Worm (Caenorhabditis elegans) whole organism, late embryonic: Measurements from ENCODE around the gene dhs-28.

Experiments
- C08G9.2 ChIP-seq: sonication (generic microtip); optimal IDR thresholded peaks from 2 replicates; lab custom pipeline; 2016; ENCODE audit warnings: mild to moderate bottlenecking, missing genetic modification characterization, moderate library complexity, missing compliant biosample characterization
- F13H6.1 ChIP-seq: sonication (generic microtip); optimal IDR thresholded peaks from 2 replicates; lab custom pipeline; 2016; ENCODE audit warnings: missing genetic modification characterization, missing compliant biosample characterization
- K02D7.2 ChIP-seq: sonication (generic microtip); optimal IDR thresholded peaks from 2 replicates; lab custom pipeline; 2017; ENCODE audit warnings: mild to moderate bottlenecking, missing genetic modification characterization, missing compliant biosample characterization
- K09A11.1 ChIP-seq: sonication (generic microtip); optimal IDR thresholded peaks from 2 replicates; lab custom pipeline; 2017; ENCODE audit warnings: antibody characterized with exemption, mild to moderate bottlenecking, missing genetic modification characterization, missing compliant biosample characterization; ENCODE audit not compliant: insufficient read depth
- Y22D7AL.16 ChIP-seq: sonication (generic microtip); optimal IDR thresholded peaks from 2 replicates; lab custom pipeline; 2016; ENCODE audit warnings: missing genetic modification characterization, missing compliant biosample characterization
- ama-1 ChIP-seq: fragments of 150-350 bp; optimal IDR thresholded peaks from 2 replicates; lab custom pipeline; 2014
- ceh-14 ChIP-seq: sonication (generic microtip); optimal IDR thresholded peaks from 2 replicates; lab custom pipeline; 2016; ENCODE audit warnings: missing genotype, missing genetic modification characterization, missing compliant biosample characterization
- ceh-18 ChIP-seq: sonication (generic microtip); optimal IDR thresholded peaks from 2 replicates; lab custom pipeline; 2016; ENCODE audit warnings: missing genetic modification characterization, missing compliant biosample characterization
- ceh-19 ChIP-seq: fragments of 200-800 bp; sonication (Bioruptor generic); optimal IDR thresholded peaks from 2 replicates; lab custom pipeline; 2018; ENCODE audit warnings: mild to moderate bottlenecking, missing genetic modification characterization, missing compliant biosample characterization
- ceh-30 ChIP-seq: fragments of 150-350 bp; optimal IDR thresholded peaks from 2 replicates; lab custom pipeline; 2014; ENCODE audit warnings: missing biosample characterization, missing genetic modification characterization
- ceh-34 ChIP-seq: sonication (generic microtip); optimal IDR thresholded peaks from 2 replicates; lab custom pipeline; 2016; ENCODE audit warnings: mild to moderate bottlenecking, missing genetic modification characterization, missing compliant biosample characterization
- ceh-45 ChIP-seq: fragments of 200-800 bp; sonication (Bioruptor generic); IDR thresholded peaks from 2 replicates; pipeline ENCODE4 v1.3.6; 2022; ENCODE audit warnings: missing genetic modification reagents, missing genetic modification characterization, missing compliant biosample characterization
- che-1 ChIP-seq: sonication (generic microtip); optimal IDR thresholded peaks from 2 replicates; lab custom pipeline; 2016; ENCODE audit warnings: mild to moderate bottlenecking, missing genetic modification characterization, missing compliant biosample characterization
- dve-1 ChIP-seq: sonication (generic microtip); optimal IDR thresholded peaks from 2 replicates; lab custom pipeline; 2017; ENCODE audit warnings: antibody characterized with exemption, mild to moderate bottlenecking, missing genetic modification characterization, missing compliant biosample characterization
- elt-2 ChIP-seq: sonication (generic microtip); optimal IDR thresholded peaks from 2 replicates; lab custom pipeline; 2016; ENCODE audit warnings: missing genetic modification reagents, missing genetic modification characterization, missing compliant biosample characterization
- elt-4 ChIP-seq: sonication (generic microtip); optimal IDR thresholded peaks from 2 replicates; lab custom pipeline; 2016; ENCODE audit warnings: missing genetic modification characterization, missing compliant biosample characterization
- ets-4 ChIP-seq: sonication (generic microtip); optimal IDR thresholded peaks from 2 replicates; lab custom pipeline; 2016; ENCODE audit warnings: missing genetic modification characterization, missing compliant biosample characterization
- fkh-10 ChIP-seq: fragments of 150-350 bp; optimal IDR thresholded peaks from 2 replicates; lab custom pipeline; 2014; ENCODE audit warnings: missing biosample characterization, missing genetic modification reagents, missing genetic modification characterization
- hlh-15 ChIP-seq: sonication (generic microtip); optimal IDR thresholded peaks from 2 replicates; lab custom pipeline; 2016; ENCODE audit warnings: missing genetic modification characterization, missing compliant biosample characterization
- hlh-6 ChIP-seq: sonication (generic microtip); optimal IDR thresholded peaks from 2 replicates; lab custom pipeline; 2016; ENCODE audit warnings: missing genotype, missing genetic modification characterization, missing compliant biosample characterization
- madf-2 ChIP-seq: sonication (generic microtip); optimal IDR thresholded peaks from 2 replicates; lab custom pipeline; 2017; ENCODE audit warnings: missing genetic modification characterization, missing compliant biosample characterization
- nfya-1 ChIP-seq: sonication (generic microtip); optimal IDR thresholded peaks from 2 replicates; lab custom pipeline; 2017; ENCODE audit warnings: missing genetic modification characterization, mild to moderate bottlenecking, missing compliant biosample characterization, antibody characterized with exemption, moderate library complexity
- nhr-11 ChIP-seq: fragments of 150-350 bp; optimal IDR thresholded peaks from 2 replicates; lab custom pipeline; 2014; ENCODE audit warnings: missing biosample characterization, missing genetic modification characterization
- npax-4 ChIP-seq: sonication (generic microtip); optimal IDR thresholded peaks from 2 replicates; lab custom pipeline; 2016; ENCODE audit warnings: missing genetic modification characterization, missing compliant biosample characterization
- odd-2 ChIP-seq: sonication (generic microtip); optimal IDR thresholded peaks from 2 replicates; lab custom pipeline; 2017; ENCODE audit warnings: antibody characterized with exemption, mild to moderate bottlenecking, missing genetic modification characterization, missing compliant biosample characterization
- pat-9 ChIP-seq: fragments of 200-800 bp; sonication (Bioruptor generic); optimal IDR thresholded peaks from 2 replicates; lab custom pipeline; 2018; ENCODE audit warnings: mild to moderate bottlenecking, missing genetic modification characterization, moderate library complexity, missing compliant biosample characterization
- pax-1 ChIP-seq: fragments of 150-350 bp; optimal IDR thresholded peaks from 2 replicates; lab custom pipeline; 2014; ENCODE audit warnings: missing biosample characterization, missing genetic modification characterization
- pha-2 ChIP-seq: sonication (generic microtip); optimal IDR thresholded peaks from 2 replicates; lab custom pipeline; 2017; ENCODE audit warnings: mild to moderate bottlenecking, missing genetic modification characterization, missing compliant biosample characterization
- rnt-1 ChIP-seq: sonication (generic microtip); optimal IDR thresholded peaks from 2 replicates; lab custom pipeline; 2016; ENCODE audit warnings: missing genetic modification characterization, missing compliant biosample characterization
- syd-9 ChIP-seq: sonication (generic microtip); optimal IDR thresholded peaks from 2 replicates; lab custom pipeline; 2016; ENCODE audit warnings: mild to moderate bottlenecking, missing genetic modification characterization, moderate library complexity, missing compliant biosample characterization
- unc-3 ChIP-seq, 2 experiments: fragments of 200-800 bp in 1 of 2; sonication (Bioruptor generic) in 1 of 2; sonication (generic microtip) in 1 of 2; conservative IDR thresholded peaks in 1 of 2; optimal IDR thresholded peaks in 1 of 2; 2 replicates each; pipeline versions ENCODE4 v1.3.6 to Lab custom; 2016 to 2022; ENCODE audit warnings: missing compliant biosample characterization in 2 of 2, missing genetic modification characterization in 2 of 2, missing genetic modification reagents in 1 of 2
- unc-42 ChIP-seq: sonication (generic microtip); optimal IDR thresholded peaks from 2 replicates; lab custom pipeline; 2016; ENCODE audit warnings: missing genotype, missing genetic modification characterization, missing compliant biosample characterization
- zip-5 ChIP-seq: sonication (generic microtip); optimal IDR thresholded peaks from 2 replicates; lab custom pipeline; 2016; ENCODE audit warnings: missing genetic modification characterization, missing compliant biosample characterization

The dhs-28 gene

ce11 chrX:6844394-6845072, 26.3 kb downstream of the dhs-28 start, which contains the start of gene C53B7.3:
Gene C53B7.3, plus strand, starts transcription at chrX:6844755.
- TF ChIP-seq odd-2 (tag; lab: Kevin White, UChicago) = no peak
- TF ChIP-seq elt-2 (tag; lab: Kevin White, UChicago) = no peak
- TF ChIP-seq ets-4 (tag; lab: Kevin White, UChicago) = no peak

- TF ChIP-seq ceh-30 (tag; lab: Kevin White, UChicago) (no peak), npax-4 (tag; lab: Kevin White, UChicago) (no peak), pat-9 (tag; lab: Kevin White, UChicago) (no peak), K02D7.2 (tag; lab: Kevin White, UChicago) (no peak), fkh-10 (GFP tag; lab: Kevin White, UChicago) (no peak), pha-2 (tag; lab: Kevin White, UChicago) (no peak), syd-9 (tag; lab: Kevin White, UChicago) (no peak), Y22D7AL.16 (tag; lab: Kevin White, UChicago) (no peak), ceh-14 (tag; lab: Kevin White, UChicago) (no peak), elt-2 (tag; lab: Kevin White, UChicago) (no peak), che-1 (tag; lab: Kevin White, UChicago) (no peak), nfya-1 (no peak), ama-1 (lab: Kevin White, UChicago) (no peak), ceh-18 (tag; lab: Kevin White, UChicago) (no peak), rnt-1 (tag; lab: Kevin White, UChicago) (no peak), nhr-11 (tag; lab: Kevin White, UChicago) (no peak), ceh-45 (GFP tag; lab: Robert Waterston, UW) (no peak), elt-4 (tag; lab: Kevin White, UChicago) (no peak), hlh-6 (no peak)
Measured at ce11 chrX:6845934-6846333, 27.7 kb downstream of the dhs-28 start, which contains the start of gene C53B7.2. Gene C53B7.2, plus strand, starts transcription at chrX:6846234.

ce11 chrX:6848596-6848995, 30.4 kb downstream of the dhs-28 start:
- TF ChIP-seq zip-5 (no peak), F13H6.1 (tag; lab: Kevin White, UChicago) (no peak), Y22D7AL.16 (tag; lab: Kevin White, UChicago) (no peak), madf-2 (tag; lab: Kevin White, UChicago) (no peak), ceh-14 (tag; lab: Kevin White, UChicago) (no peak), elt-2 (tag; lab: Kevin White, UChicago) (peak; percentile 51), K09A11.1 (tag; lab: Kevin White, UChicago) (no peak)
- TF ChIP-seq, all 69 proteins: peak for 1

ce11 chrX:6850412-6850811, 32.2 kb downstream of the dhs-28 start:
- TF ChIP-seq unc-42 (tag; lab: Kevin White, UChicago) = peak; percentile 41
- TF ChIP-seq ceh-19 = peak; percentile 17
- no peak for TF ChIP-seq unc-3 (GFP tag; conservative IDR thresholded peaks at IDR 0.05; lab: Robert Waterston, UW)
- no peak for TF ChIP-seq unc-3 (tag; optimal IDR thresholded peaks at IDR 0.05; lab: Kevin White, UChicago)
- no peak for TF ChIP-seq dve-1 (tag; lab: Kevin White, UChicago)
- TF ChIP-seq ceh-34 (tag; lab: Kevin White, UChicago) = peak; percentile 17
- TF ChIP-seq C08G9.2 = no peak
- TF ChIP-seq ceh-18 (tag; lab: Kevin White, UChicago) = no peak
- TF ChIP-seq odd-2 (tag; lab: Kevin White, UChicago) = no peak
- TF ChIP-seq pax-1 (tag; lab: Kevin White, UChicago) = no peak
- TF ChIP-seq hlh-15 (tag; lab: Kevin White, UChicago) = no peak
- TF ChIP-seq, all 69 proteins: peak for 3
